Fruit fly (Drosophila melanogaster) whole organism, embryonic: ENCODE results near the gene Tsp33B.

Experiments
- Atf3 ChIP-seq: fragments of 200-800 bp; sonication (Bioruptor generic); optimal IDR thresholded peaks from 3 replicates; lab custom pipeline; 2016; ENCODE audit warnings: missing biosample characterization, missing genetic modification characterization
- CG10431 ChIP-seq: fragments of 200-800 bp; sonication (Bioruptor generic); optimal IDR thresholded peaks from 3 replicates; lab custom pipeline; 2018; ENCODE audit warnings: missing biosample characterization, mild to moderate bottlenecking, missing genetic modification characterization
- CG11085 ChIP-seq: fragments of 200-800 bp; sonication (Bioruptor generic); IDR thresholded peaks from 2 replicates; pipeline ENCODE4 v1.3.6; 2022; ENCODE audit warnings: missing biosample characterization, missing genetic modification characterization
- CG15514 ChIP-seq: fragments of 200-800 bp; sonication (Bioruptor generic); optimal IDR thresholded peaks from 3 replicates; lab custom pipeline; 2017; ENCODE audit warnings: missing biosample characterization, missing genetic modification characterization, mild to moderate bottlenecking, moderate library complexity, missing genetic modification reagents
- CG1602 ChIP-seq: fragments of 200-800 bp; sonication (Bioruptor generic); optimal IDR thresholded peaks from 3 replicates; lab custom pipeline; 2016; ENCODE audit warnings: missing biosample characterization, missing genetic modification characterization
- CG17328 ChIP-seq: fragments of 200-800 bp; sonication (Bioruptor generic); IDR thresholded peaks from 2 replicates; pipeline ENCODE4 v1.3.6; 2022; ENCODE audit warnings: missing biosample characterization, missing genetic modification characterization
- CG17385 ChIP-seq: fragments of 200-800 bp; sonication (Bioruptor generic); optimal IDR thresholded peaks from 3 replicates; lab custom pipeline; 2018; ENCODE audit warnings: missing biosample characterization, mild to moderate bottlenecking, missing genetic modification characterization
- CG18262 ChIP-seq: fragments of 200-800 bp; optimal IDR thresholded peaks from 3 replicates; lab custom pipeline; 2019; ENCODE audit warnings: missing biosample characterization, mild to moderate bottlenecking, missing genetic modification characterization, moderate library complexity
- CG2116 ChIP-seq: fragments of 200-800 bp; sonication (Bioruptor generic); optimal IDR thresholded peaks from 3 replicates; lab custom pipeline; 2018; ENCODE audit warnings: missing biosample characterization, mild to moderate bottlenecking, missing genetic modification characterization
- CG30020 ChIP-seq: fragments of 200-800 bp; optimal IDR thresholded peaks from 2 replicates; lab custom pipeline; 2019; ENCODE audit warnings: missing biosample characterization, mild to moderate bottlenecking, missing genetic modification characterization, moderate library complexity
- CG31441 ChIP-seq: fragments of 200-800 bp; sonication (Bioruptor generic); IDR thresholded peaks from 2 replicates; pipeline ENCODE4 v1.3.6; 2022; ENCODE audit warnings: missing biosample characterization, missing genetic modification characterization
- CG32532 ChIP-seq: fragments of 200-800 bp; sonication (Bioruptor generic); IDR thresholded peaks from 2 replicates; pipeline ENCODE4 v1.3.6; 2022; ENCODE audit warnings: missing biosample characterization, missing genetic modification characterization
- CG3281 ChIP-seq: fragments of 200-800 bp; sonication (Bioruptor generic); optimal IDR thresholded peaks from 3 replicates; lab custom pipeline; 2017; ENCODE audit warnings: missing biosample characterization, mild to moderate bottlenecking, missing genetic modification characterization
- CG4617 ChIP-seq: fragments of 200-800 bp; sonication (Bioruptor generic); optimal IDR thresholded peaks from 3 replicates; lab custom pipeline; 2016; ENCODE audit warnings: missing biosample characterization, missing genetic modification characterization, borderline replicate concordance
- CG6854 ChIP-seq: fragments of 200-800 bp; sonication (Bioruptor generic); optimal IDR thresholded peaks from 3 replicates; lab custom pipeline; 2017; ENCODE audit warnings: missing biosample characterization, mild to moderate bottlenecking, missing genetic modification characterization
- CG8388 ChIP-seq: fragments of 200-800 bp; sonication (Bioruptor generic); optimal IDR thresholded peaks from 2 replicates; lab custom pipeline; 2019; ENCODE audit warnings: missing biosample characterization, mild to moderate bottlenecking, missing genetic modification characterization, moderate library complexity
- CG9797 ChIP-seq: fragments of 200-800 bp; sonication (Bioruptor generic); optimal IDR thresholded peaks from 3 replicates; lab custom pipeline; 2018; ENCODE audit warnings: missing biosample characterization, mild to moderate bottlenecking, missing genetic modification characterization
- Doc2 ChIP-seq: fragments of 200-800 bp; sonication (Bioruptor generic); IDR thresholded peaks from 2 replicates; pipeline ENCODE4 v1.3.6; 2022; ENCODE audit warnings: missing biosample characterization, missing genetic modification characterization
- Dp ChIP-seq: fragments of 200-800 bp; sonication (Bioruptor generic); optimal IDR thresholded peaks from 2 replicates; lab custom pipeline; 2018; ENCODE audit warnings: missing biosample characterization, mild to moderate bottlenecking, missing genetic modification characterization, moderate library complexity
- Gsc ChIP-seq: fragments of 200-800 bp; sonication (Bioruptor generic); IDR thresholded peaks from 2 replicates; pipeline ENCODE4 v1.3.6; 2022; ENCODE audit warnings: missing biosample characterization, missing genetic modification characterization
- HLH54F ChIP-seq: fragments of 200-800 bp; sonication (Bioruptor generic); optimal IDR thresholded peaks from 3 replicates; lab custom pipeline; 2016; ENCODE audit warnings: missing biosample characterization, missing genetic modification characterization
- Hr78 ChIP-seq, 2 experiments: fragments of 200-800 bp in 1 of 2; fragments of >200 bp in 1 of 2; sonication (Bioruptor generic) in 1 of 2; optimal IDR thresholded peaks; 2 replicates each; lab custom pipeline; 2017 to 2019; ENCODE audit warnings: missing biosample characterization in 2 of 2, missing genetic modification characterization in 2 of 2, mild to moderate bottlenecking in 1 of 2, moderate library complexity in 1 of 2
- Kr ChIP-seq: fragments of 200-800 bp; sonication (Bioruptor generic); optimal IDR thresholded peaks from 2 replicates; lab custom pipeline; 2017; ENCODE audit warnings: missing biosample characterization, mild to moderate bottlenecking, missing genetic modification characterization
- PHDP ChIP-seq: fragments of 200-800 bp; sonication (Bioruptor generic); optimal IDR thresholded peaks from 3 replicates; lab custom pipeline; 2018; ENCODE audit warnings: missing biosample characterization, mild to moderate bottlenecking, missing genetic modification characterization, moderate library complexity
- Side ChIP-seq: fragments of 200-800 bp; sonication (Bioruptor generic); optimal IDR thresholded peaks from 2 replicates; lab custom pipeline; 2016; ENCODE audit warnings: missing biosample characterization, missing genetic modification characterization
- Sry-β ChIP-seq: fragments of 200-800 bp; sonication (Bioruptor generic); optimal IDR thresholded peaks from 2 replicates; lab custom pipeline; 2018; ENCODE audit warnings: missing biosample characterization, mild to moderate bottlenecking, missing genetic modification characterization, moderate library complexity
- Stat92E ChIP-seq, 3 experiments: fragments of >200 bp in 2 of 3; fragments of 200-800 bp in 1 of 3; sonication (Bioruptor generic) in 1 of 3; optimal IDR thresholded peaks; 2 replicates each; lab custom pipeline; 2017 to 2019; ENCODE audit warnings: missing biosample characterization in 3 of 3, missing genetic modification characterization in 3 of 3, mild to moderate bottlenecking in 1 of 3, moderate library complexity in 1 of 3
- ab ChIP-seq: fragments of 200-800 bp; sonication (Bioruptor generic); optimal IDR thresholded peaks from 2 replicates; lab custom pipeline; 2016; ENCODE audit warnings: missing biosample characterization, missing genetic modification characterization
- bigmax ChIP-seq: fragments of 200-800 bp; sonication (Bioruptor generic); optimal IDR thresholded peaks from 2 replicates; lab custom pipeline; 2018; ENCODE audit warnings: missing biosample characterization, mild to moderate bottlenecking, missing genetic modification characterization
- bsh ChIP-seq, 2 experiments: fragments of 200-800 bp; sonication (Bioruptor generic); optimal IDR thresholded peaks; 2 replicates each; lab custom pipeline; 2017 to 2018; ENCODE audit warnings: mild to moderate bottlenecking in 2 of 2, missing biosample characterization in 2 of 2, missing genetic modification characterization in 2 of 2, moderate library complexity in 1 of 2
- btn ChIP-seq: fragments of 200-800 bp; sonication (Bioruptor generic); optimal IDR thresholded peaks from 2 replicates; lab custom pipeline; 2016; ENCODE audit warnings: missing biosample characterization, missing genetic modification characterization
- dpn ChIP-seq, 2 experiments: fragments of 200-800 bp; sonication (Bioruptor generic); optimal IDR thresholded peaks; 3 replicates each; lab custom pipeline; 2016; ENCODE audit warnings: missing biosample characterization in 2 of 2, missing genetic modification characterization in 2 of 2
- dysf ChIP-seq: fragments of 200-800 bp; sonication (Bioruptor generic); IDR thresholded peaks from 3 replicates; pipeline ENCODE4 v1.3.6; 2022; ENCODE audit warnings: missing biosample characterization, missing genetic modification characterization
- en ChIP-seq: fragments of 200-800 bp; sonication (Bioruptor generic); optimal IDR thresholded peaks from 2 replicates; lab custom pipeline; 2016; ENCODE audit warnings: missing biosample characterization, missing genetic modification characterization
- fd102C ChIP-seq: fragments of 200-800 bp; sonication (Bioruptor generic); optimal IDR thresholded peaks from 2 replicates; lab custom pipeline; 2018; ENCODE audit warnings: missing biosample characterization, mild to moderate bottlenecking, missing genetic modification characterization, moderate library complexity
- gfzf ChIP-seq: fragments of 200-800 bp; sonication (Bioruptor generic); optimal IDR thresholded peaks from 2 replicates; lab custom pipeline; 2016; ENCODE audit warnings: missing biosample characterization, mild to moderate bottlenecking, missing genetic modification characterization, moderate library complexity
- hbn ChIP-seq: fragments of 200-800 bp; sonication (Bioruptor generic); IDR thresholded peaks from 2 replicates; pipeline ENCODE4 v1.3.6; 2022; ENCODE audit warnings: missing biosample characterization, missing genetic modification characterization; ENCODE audit not compliant: partially characterized antibody
- jing ChIP-seq: fragments of 200-800 bp; sonication (Bioruptor generic); optimal IDR thresholded peaks from 2 replicates; lab custom pipeline; 2018; ENCODE audit warnings: missing biosample characterization, mild to moderate bottlenecking, missing genetic modification characterization
- knrl ChIP-seq: fragments of 200-800 bp; sonication (Bioruptor generic); IDR thresholded peaks from 3 replicates; pipeline ENCODE4 v1.3.6; 2022; ENCODE audit warnings: missing biosample characterization, missing genetic modification characterization; ENCODE audit not compliant: partially characterized antibody
- lmd ChIP-seq: fragments of 200-800 bp; sonication (Bioruptor generic); IDR thresholded peaks from 2 replicates; pipeline ENCODE4 v1.3.6; 2022; ENCODE audit warnings: missing biosample characterization, missing genetic modification characterization
- mirr ChIP-seq: fragments of 200-800 bp; sonication (Bioruptor generic); optimal IDR thresholded peaks from 3 replicates; lab custom pipeline; 2018; ENCODE audit warnings: missing biosample characterization, mild to moderate bottlenecking, missing genetic modification characterization
- odd ChIP-seq: fragments of 200-800 bp; sonication (Bioruptor generic); optimal IDR thresholded peaks from 2 replicates; lab custom pipeline; 2017; ENCODE audit warnings: missing biosample characterization, mild to moderate bottlenecking, missing genetic modification characterization
- rib ChIP-seq: fragments of 200-800 bp; sonication (Bioruptor generic); IDR thresholded peaks from 2 replicates; pipeline ENCODE4 v1.3.6; 2022; ENCODE audit warnings: missing biosample characterization, missing genetic modification characterization
- sc ChIP-seq, 3 experiments: fragments of >200 bp in 2 of 3; fragments of 200-800 bp in 1 of 3; sonication (Bioruptor generic) in 1 of 3; optimal IDR thresholded peaks; 2 replicates in 2 of 3; 3 replicates in 1 of 3; lab custom pipeline; 2017; ENCODE audit warnings: mild to moderate bottlenecking in 1 of 3, missing biosample characterization in 1 of 3, missing genetic modification characterization in 1 of 3, missing genetic modification reagents in 1 of 3
- slbo ChIP-seq: fragments of 200-800 bp; sonication (Bioruptor generic); IDR thresholded peaks from 2 replicates; pipeline ENCODE4 v1.3.6; 2022; ENCODE audit warnings: missing biosample characterization, missing genetic modification characterization
- so ChIP-seq: fragments of 200-800 bp; sonication (Bioruptor generic); IDR thresholded peaks from 3 replicates; pipeline ENCODE4 v1.3.6; 2022; ENCODE audit warnings: missing biosample characterization, missing genetic modification characterization
- sug ChIP-seq: fragments of 200-800 bp; optimal IDR thresholded peaks from 2 replicates; lab custom pipeline; 2019; ENCODE audit warnings: missing biosample characterization, mild to moderate bottlenecking, missing genetic modification characterization, moderate library complexity
- yki ChIP-seq: fragments of >200 bp; optimal IDR thresholded peaks from 3 replicates; lab custom pipeline; 2018
- zen ChIP-seq: fragments of 200-800 bp; sonication (Bioruptor generic); optimal IDR thresholded peaks from 3 replicates; lab custom pipeline; 2018; ENCODE audit warnings: missing biosample characterization, mild to moderate bottlenecking, missing genetic modification characterization, moderate library complexity

Gene Tsp33B

dm6 chr2L:11816376-11816775, 24.2 kb upstream of the Tsp33B start (continued):
- TF ChIP-seq lmd (GFP tag; lab: Robert Waterston, UW): peak; percentile 78
- peak; percentile 99 for TF ChIP-seq Kr
- TF ChIP-seq CG32532: peak; percentile 90
- peak; percentile 97 for TF ChIP-seq CG17328 (GFP tag; lab: Robert Waterston, UW)
- peak; percentile 83 for TF ChIP-seq bigmax
- peak; percentile 90 for TF ChIP-seq CG17385 (GFP tag; lab: Kevin White, UChicago)
- peak; percentile 82 for TF ChIP-seq slbo
- TF ChIP-seq sug (tag; lab: Kevin White, UChicago): peak; percentile 80
- peak; percentile 51 to 93 for TF ChIP-seq bsh (GFP tag; optimal IDR thresholded peaks at IDR 0.05; lab: Kevin White, UChicago)
- TF ChIP-seq so (GFP tag; lab: Robert Waterston, UW): peak; percentile 87
- no peak for TF ChIP-seq Stat92E (GFP tag; optimal IDR thresholded peaks at IDR 0.05; lab: Kevin White, UChicago)
- peak; percentile 87 for TF ChIP-seq jing
- TF ChIP-seq CG15514 (GFP tag; lab: Kevin White, UChicago): peak; percentile 94
- peak; percentile 68 for TF ChIP-seq CG9797 (GFP tag; lab: Kevin White, UChicago)
- TF ChIP-seq hbn: no peak
- TF ChIP-seq CG30020 (tag; lab: Kevin White, UChicago): peak; percentile 48
- peak; percentile 1 for TF ChIP-seq Dp
- TF ChIP-seq gfzf: peak; percentile 24
- TF ChIP-seq sc (optimal IDR thresholded peaks at IDR 0.05; lab: Kevin White, UChicago): no peak
- peak; percentile 97 for TF ChIP-seq sc (GFP tag; optimal IDR thresholded peaks at IDR 0.05; lab: Kevin White, UChicago)
- 0 out of 2 replicates have a peak, but pooled peaks have one; percentile 19 for TF ChIP-seq rib
- peak in 1 of 2 experiments; percentile 49 for TF ChIP-seq Hr78 (GFP tag; optimal IDR thresholded peaks at IDR 0.05; lab: Kevin White, UChicago)
- TF ChIP-seq mirr (GFP tag; lab: Kevin White, UChicago): peak; percentile 95
- peak; percentile 86 for TF ChIP-seq dysf (GFP tag; lab: Robert Waterston, UW)
- peak; percentile 96 for TF ChIP-seq CG6854 (GFP tag; lab: Kevin White, UChicago)
- peak; percentile 92 for TF ChIP-seq Atf3
- TF ChIP-seq CG1602 (GFP tag; lab: Kevin White, UChicago): peak; percentile 82
- TF ChIP-seq Sry-β (GFP tag; lab: Kevin White, UChicago): peak; percentile 77
- 0 out of 3 replicates have a peak, but pooled peaks have one; percentile 7 for TF ChIP-seq knrl (GFP tag; lab: Robert Waterston, UW)
- TF ChIP-seq yki: no peak
- peak; percentile 98 for TF ChIP-seq fd102C (GFP tag; lab: Kevin White, UChicago)
- peak; percentile 98 for TF ChIP-seq en (GFP tag; lab: Kevin White, UChicago)
- TF ChIP-seq CG31441 (GFP tag; lab: Robert Waterston, UW): peak; percentile 96
- peak; percentile 97 for TF ChIP-seq btn
- TF ChIP-seq ab (GFP tag; lab: Kevin White, UChicago): peak; percentile 38
- TF ChIP-seq CG18262 (tag; lab: Kevin White, UChicago): peak; percentile 89
- no peak for TF ChIP-seq Gsc (GFP tag; lab: Robert Waterston, UW)
- peak; percentile 95 for TF ChIP-seq CG3281 (GFP tag; lab: Kevin White, UChicago)
- peak; percentile 82 for TF ChIP-seq CG11085
- peak; percentile 76 for TF ChIP-seq HLH54F (GFP tag; lab: Kevin White, UChicago)
- TF ChIP-seq Doc2 (GFP tag; lab: Robert Waterston, UW): no peak
- TF ChIP-seq CG2116: peak; percentile 90
- peak; percentile 94 for TF ChIP-seq zen
- TF ChIP-seq PHDP: peak; percentile 93
- TF ChIP-seq Side (GFP tag; lab: Kevin White, UChicago): peak; percentile 93
- peak; percentile 90 to 95 for TF ChIP-seq dpn (GFP tag; optimal IDR thresholded peaks at IDR 0.05; lab: Kevin White, UChicago)
- peak; percentile 98 for TF ChIP-seq CG10431 (GFP tag; lab: Kevin White, UChicago)
- TF ChIP-seq CG4617 (GFP tag; lab: Kevin White, UChicago): peak; percentile 89
- peak; percentile 98 for TF ChIP-seq odd (GFP tag; lab: Kevin White, UChicago)
- peak; percentile 90 for TF ChIP-seq CG8388 (GFP tag; lab: Kevin White, UChicago)
